Worm (Caenorhabditis elegans): Measurements from ENCODE around the gene Y82E9BR.5.

ce11 chrIII:1388274-1389058, 4.3 kb downstream of the Y82E9BR.5 start, which contains the start of gene pals-20:
- TF ChIP-seq him-1 (tag; optimal IDR thresholded peaks at IDR 0.05) (no peak), dao-5 (tag; optimal IDR thresholded peaks at IDR 0.05) (no peak)

Measured in whole organism, L4/young adult.